Worm (Caenorhabditis elegans) whole organism, L2 larva: ENCODE results near the gene fbxb-38.

Experiments
- F13H6.1 ChIP-seq: sonication (generic microtip); optimal IDR thresholded peaks from 2 replicates; lab custom pipeline; 2016; ENCODE audit warnings: missing genetic modification characterization, missing compliant biosample characterization
- R02D3.7 ChIP-seq: fragments of 150-350 bp; optimal IDR thresholded peaks from 2 replicates; lab custom pipeline; 2014; ENCODE audit warnings: missing biosample characterization, missing genetic modification characterization
- Y55F3AM.14 ChIP-seq: fragments of 200-800 bp; sonication (Bioruptor generic); optimal IDR thresholded peaks from 2 replicates; lab custom pipeline; 2018; ENCODE audit warnings: mild to moderate bottlenecking, missing genetic modification characterization, missing compliant biosample characterization
- ZK546.5 ChIP-seq: sonication (generic microtip); optimal IDR thresholded peaks from 2 replicates; lab custom pipeline; 2017; ENCODE audit warnings: missing biosample characterization, missing genetic modification characterization
- alr-1 ChIP-seq: fragments of 150-350 bp; optimal IDR thresholded peaks from 2 replicates; lab custom pipeline; 2014; ENCODE audit warnings: missing biosample characterization, missing genetic modification characterization
- blmp-1 ChIP-seq: sonication (generic microtip); optimal IDR thresholded peaks from 2 replicates; lab custom pipeline; 2017; ENCODE audit warnings: missing genetic modification characterization, mild to moderate bottlenecking, missing compliant biosample characterization, antibody characterized with exemption, moderate library complexity; ENCODE audit not compliant: insufficient read depth
- ceh-16 ChIP-seq: fragments of 150-350 bp; optimal IDR thresholded peaks from 2 replicates; lab custom pipeline; 2014; ENCODE audit warnings: missing biosample characterization, missing genetic modification characterization
- ceh-82 ChIP-seq: fragments of 150-350 bp; optimal IDR thresholded peaks from 2 replicates; lab custom pipeline; 2014; ENCODE audit warnings: missing biosample characterization, missing genetic modification characterization
- crh-2 ChIP-seq: sonication (generic microtip); optimal IDR thresholded peaks from 2 replicates; lab custom pipeline; 2017; ENCODE audit warnings: missing biosample characterization, missing genetic modification characterization
- dmd-4 ChIP-seq: sonication (generic microtip); optimal IDR thresholded peaks from 2 replicates; lab custom pipeline; 2017; ENCODE audit warnings: missing biosample characterization, missing genetic modification characterization
- elt-1 ChIP-seq: fragments of 150-350 bp; optimal IDR thresholded peaks from 2 replicates; lab custom pipeline; 2014; ENCODE audit warnings: missing biosample characterization, missing genetic modification characterization
- fos-1 ChIP-seq: fragments of 150-350 bp; optimal IDR thresholded peaks from 2 replicates; lab custom pipeline; 2014; ENCODE audit warnings: missing biosample characterization, missing genetic modification characterization
- gmeb-1 ChIP-seq: fragments of 150-350 bp; optimal IDR thresholded peaks from 2 replicates; lab custom pipeline; 2014; ENCODE audit warnings: missing biosample characterization, missing genetic modification characterization
- lin-11 ChIP-seq: fragments of 150-350 bp; sonication (generic microtip); optimal IDR thresholded peaks from 2 replicates; lab custom pipeline; 2014; ENCODE audit warnings: missing biosample characterization, missing genetic modification characterization, inconsistent platforms, mixed read lengths
- lin-39 ChIP-seq: fragments of 150-350 bp; optimal IDR thresholded peaks from 2 replicates; lab custom pipeline; 2014; ENCODE audit warnings: missing biosample characterization, missing genetic modification reagents, missing genetic modification characterization
- lsy-2 ChIP-seq, 2 experiments: fragments of 150-350 bp in 1 of 2; sonication (generic microtip) in 1 of 2; optimal IDR thresholded peaks; 2 replicates each; lab custom pipeline; 2014 to 2017; ENCODE audit warnings: missing biosample characterization in 2 of 2, missing genetic modification characterization in 2 of 2
- mab-5 ChIP-seq: fragments of 150-350 bp; optimal IDR thresholded peaks from 2 replicates; lab custom pipeline; 2014; ENCODE audit warnings: missing biosample characterization, missing genetic modification characterization
- mbf-1 ChIP-seq: sonication (generic microtip); optimal IDR thresholded peaks from 2 replicates; lab custom pipeline; 2017; ENCODE audit warnings: missing biosample characterization, missing genetic modification characterization
- mdl-1 ChIP-seq, 2 experiments: fragments of 150-350 bp in 1 of 2; sonication (generic microtip) in 1 of 2; optimal IDR thresholded peaks; 2 replicates each; lab custom pipeline; 2017; ENCODE audit warnings: missing biosample characterization in 2 of 2, missing genetic modification characterization in 2 of 2
- nhr-10 ChIP-seq: sonication (generic microtip); optimal IDR thresholded peaks from 2 replicates; lab custom pipeline; 2017; ENCODE audit warnings: missing biosample characterization, missing genetic modification characterization
- nhr-11 ChIP-seq: fragments of 150-350 bp; optimal IDR thresholded peaks from 2 replicates; lab custom pipeline; 2014; ENCODE audit warnings: missing biosample characterization, missing genetic modification characterization
- nhr-12 ChIP-seq: fragments of 150-350 bp; optimal IDR thresholded peaks from 2 replicates; lab custom pipeline; 2014; ENCODE audit warnings: missing biosample characterization, missing genetic modification characterization
- nhr-129 ChIP-seq: fragments of 150-350 bp; optimal IDR thresholded peaks from 2 replicates; lab custom pipeline; 2014; ENCODE audit warnings: missing biosample characterization, missing genetic modification characterization
- nhr-23 ChIP-seq: fragments of 150-350 bp; optimal IDR thresholded peaks from 2 replicates; lab custom pipeline; 2014; ENCODE audit warnings: missing biosample characterization, missing genetic modification reagents, missing genetic modification characterization
- nhr-237 ChIP-seq: fragments of 150-350 bp; optimal IDR thresholded peaks from 2 replicates; lab custom pipeline; 2014; ENCODE audit warnings: missing biosample characterization, missing genetic modification characterization
- nhr-6 ChIP-seq: fragments of 150-350 bp; optimal IDR thresholded peaks from 2 replicates; lab custom pipeline; 2014; ENCODE audit warnings: missing biosample characterization, missing genetic modification characterization
- nhr-77 ChIP-seq: fragments of 150-350 bp; optimal IDR thresholded peaks from 2 replicates; lab custom pipeline; 2014; ENCODE audit warnings: missing biosample characterization, missing genetic modification characterization
- peb-1 ChIP-seq: fragments of 150-350 bp; optimal IDR thresholded peaks from 2 replicates; lab custom pipeline; 2014; ENCODE audit warnings: missing biosample characterization, missing genetic modification characterization
- sem-4 ChIP-seq: fragments of 150-350 bp; optimal IDR thresholded peaks from 2 replicates; lab custom pipeline; 2014; ENCODE audit warnings: missing biosample characterization, missing genetic modification reagents, missing genetic modification characterization
- skn-1 ChIP-seq: sonication (generic microtip); optimal IDR thresholded peaks from 2 replicates; lab custom pipeline; 2017; ENCODE audit warnings: missing biosample characterization, missing genetic modification characterization
- sma-3 ChIP-seq: sonication (generic microtip); optimal IDR thresholded peaks from 2 replicates; lab custom pipeline; 2016; ENCODE audit warnings: missing genetic modification reagents, missing genetic modification characterization, missing compliant biosample characterization
- sma-9 ChIP-seq, 2 experiments: fragments of 150-350 bp in 1 of 2; sonication (generic microtip) in 1 of 2; optimal IDR thresholded peaks; 2 replicates each; lab custom pipeline; 2014 to 2016; ENCODE audit warnings: missing genetic modification characterization in 2 of 2, mild to moderate bottlenecking in 1 of 2, missing biosample characterization in 1 of 2, missing compliant biosample characterization in 1 of 2, missing genetic modification reagents in 1 of 2, moderate library complexity in 1 of 2
- snpc-4 ChIP-seq: fragments of 150-350 bp; optimal IDR thresholded peaks from 2 replicates; lab custom pipeline; 2014; ENCODE audit warnings: missing biosample characterization, missing genetic modification characterization
- unc-39 ChIP-seq: fragments of 150-350 bp; optimal IDR thresholded peaks from 2 replicates; lab custom pipeline; 2014; ENCODE audit warnings: missing biosample characterization, missing genetic modification characterization
- unc-55 ChIP-seq: fragments of 150-350 bp; sonication (generic microtip); optimal IDR thresholded peaks from 3 replicates; lab custom pipeline; 2014; ENCODE audit warnings: missing biosample characterization, missing genetic modification reagents, missing genetic modification characterization
- zag-1 ChIP-seq: fragments of 150-350 bp; optimal IDR thresholded peaks from 2 replicates; lab custom pipeline; 2014; ENCODE audit warnings: missing biosample characterization, missing genetic modification characterization

fbxb-38 gene

DNA sequence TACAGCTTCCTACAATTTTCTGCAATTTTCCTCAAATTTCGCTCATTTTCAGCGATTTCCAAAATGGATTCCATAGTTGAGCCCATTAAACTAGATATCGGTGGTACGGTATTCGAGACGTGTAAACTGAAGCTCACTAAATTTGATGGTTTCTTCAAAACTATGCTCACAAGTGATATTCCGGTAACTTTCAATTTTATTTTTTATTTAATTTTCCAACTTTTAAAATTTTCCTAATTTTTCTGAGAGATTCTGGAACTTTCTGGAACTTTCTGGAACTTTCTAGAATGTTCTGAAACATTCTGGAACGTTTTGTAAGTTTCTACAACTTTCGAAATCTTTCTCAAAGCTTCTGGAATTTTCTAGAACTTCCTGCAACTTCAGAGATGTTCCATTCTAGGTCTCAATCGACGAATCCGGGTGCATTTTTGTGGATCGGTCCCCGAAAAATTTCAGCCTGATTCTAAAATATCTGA is 21.6 kb downstream of the fbxb-38 start, which contains the start of gene C40A11.2:
TSS of gene C40A11.2 (plus strand) at position 51 of the 476 bp plus-strand sequence.
- TF ChIP-seq alr-1: no peak
- no peak for TF ChIP-seq mdl-1 (tag; optimal IDR thresholded peaks at IDR 0.05; lab: Kevin White, UChicago)
- TF ChIP-seq sma-3 (GFP tag; lab: Kevin White, UChicago): no peak
- no peak for TF ChIP-seq nhr-77 (tag; lab: Kevin White, UChicago)
- TF ChIP-seq crh-2 (tag; lab: Kevin White, UChicago): no peak
- TF ChIP-seq R02D3.7: no peak
- TF ChIP-seq lsy-2 (tag; optimal IDR thresholded peaks at IDR 0.05; lab: Kevin White, UChicago): no peak
- no peak for TF ChIP-seq ZK546.5 (tag; lab: Kevin White, UChicago)
- no peak for TF ChIP-seq nhr-10 (tag; lab: Kevin White, UChicago)

DNA sequence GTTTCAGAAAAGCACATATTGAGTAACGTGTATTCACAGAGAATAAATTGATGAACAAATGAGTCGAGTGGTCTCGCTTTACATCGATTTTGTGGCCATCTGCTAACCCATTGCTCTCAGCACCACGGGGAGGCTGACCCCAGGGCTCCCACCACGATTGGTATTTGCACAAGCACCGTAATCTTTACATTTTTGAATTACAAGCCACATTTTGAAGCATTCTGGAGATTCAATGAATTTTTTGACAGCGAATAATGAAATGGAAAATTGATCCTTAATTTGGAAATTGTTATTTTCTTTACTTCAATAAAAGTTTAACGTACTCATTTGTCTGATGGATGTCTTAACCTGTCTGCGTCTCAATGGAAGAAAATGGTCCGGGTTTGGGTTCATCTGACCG is 23.0 kb downstream of the fbxb-38 start, which contains the start of gene C40A11.6:
TSS of gene C40A11.6 (minus strand) at position 101 of the 400 bp plus-strand sequence.
- TF ChIP-seq snpc-4 (tag; lab: Kevin White, UChicago) (no peak), lin-39 (no peak), mbf-1 (tag; lab: Kevin White, UChicago) (no peak), nhr-23 (tag; lab: Kevin White, UChicago) (no peak), F13H6.1 (tag; lab: Kevin White, UChicago) (no peak), lin-11 (no peak), nhr-12 (no peak), nhr-6 (tag; lab: Kevin White, UChicago) (no peak), peb-1 (tag; lab: Kevin White, UChicago) (no peak), unc-39 (no peak), R02D3.7 (no peak)

DNA sequence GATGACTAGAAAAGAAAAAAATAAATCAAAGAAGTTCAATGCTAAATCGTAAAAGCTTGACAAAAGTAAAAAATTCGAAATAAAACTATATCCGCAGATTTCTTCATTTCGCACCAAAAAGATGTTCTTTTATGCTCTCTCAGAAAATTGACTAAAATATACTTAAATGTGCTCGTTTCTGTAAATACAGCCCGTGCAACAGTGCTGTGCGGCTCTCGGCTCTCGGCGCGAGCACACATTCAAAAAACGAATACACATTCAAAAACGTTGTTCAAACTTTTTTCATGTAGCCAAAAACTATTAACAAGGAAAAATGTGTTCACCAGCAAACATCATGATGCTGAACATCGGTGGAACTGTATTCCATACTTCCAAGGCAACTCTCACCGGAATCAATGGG is 27.7 kb downstream of the fbxb-38 start, which contains the start of gene C40A11.3:
TSS of gene C40A11.3 (plus strand) at position 301 of the 400 bp plus-strand sequence.
- no peak for TF ChIP-seq dmd-4
- no peak for TF ChIP-seq sma-9 (GFP tag; optimal IDR thresholded peaks at IDR 0.05; lab: Kevin White, UChicago)
- no peak for TF ChIP-seq sma-9 (tag; optimal IDR thresholded peaks at IDR 0.05; lab: Kevin White, UChicago)
- TF ChIP-seq ceh-16 (tag; lab: Kevin White, UChicago): no peak
- TF ChIP-seq nhr-10 (tag; lab: Kevin White, UChicago): no peak
- no peak for TF ChIP-seq blmp-1 (tag; lab: Kevin White, UChicago)
- no peak for TF ChIP-seq Y55F3AM.14 (GFP tag; lab: Kevin White, UChicago)
- no peak for TF ChIP-seq skn-1 (tag; lab: Kevin White, UChicago)
- TF ChIP-seq fos-1 (tag; lab: Kevin White, UChicago): no peak
- TF ChIP-seq sma-3 (GFP tag; lab: Kevin White, UChicago): no peak
- TF ChIP-seq lin-11: no peak
- no peak for TF ChIP-seq unc-39
- no peak for TF ChIP-seq mab-5 (tag; lab: Kevin White, UChicago)

DNA sequence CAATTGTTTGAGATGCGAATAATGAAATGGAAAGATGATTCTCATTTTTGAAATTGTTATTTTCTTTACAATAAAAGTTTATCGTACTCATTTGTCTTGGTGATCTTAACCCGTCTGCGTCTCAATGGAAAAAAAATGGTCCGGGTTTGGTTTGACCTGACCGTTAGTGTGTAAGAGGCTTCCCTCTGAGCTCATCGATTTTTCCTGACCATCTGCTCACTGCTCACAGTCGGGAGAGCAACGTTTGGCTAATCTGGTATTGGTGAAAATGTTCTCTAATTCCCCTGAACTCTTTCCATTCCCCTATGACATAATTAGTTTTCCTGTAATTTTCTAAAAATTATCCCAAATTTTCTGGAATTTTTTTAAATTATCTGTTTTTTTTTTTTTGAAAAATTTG is 29.7 kb downstream of the fbxb-38 start:
- TF ChIP-seq mab-5 (tag; lab: Kevin White, UChicago) (no peak), fos-1 (tag; lab: Kevin White, UChicago) (no peak), nhr-11 (no peak), unc-55 (no peak), sma-3 (GFP tag; lab: Kevin White, UChicago) (no peak), ZK546.5 (tag; lab: Kevin White, UChicago) (no peak), dmd-4 (no peak), sem-4 (tag; lab: Kevin White, UChicago) (no peak), ceh-82 (tag; lab: Kevin White, UChicago) (no peak), lin-39 (no peak), gmeb-1 (tag; lab: Kevin White, UChicago) (no peak), mdl-1 (tag; optimal IDR thresholded peaks at IDR 0.05; lab: Kevin White, UChicago) (no peak), elt-1 (no peak), lsy-2 (tag; optimal IDR thresholded peaks at IDR 0.05; lab: Kevin White, UChicago) (no peak), nhr-129 (tag; lab: Kevin White, UChicago) (no peak), nhr-77 (tag; lab: Kevin White, UChicago) (no peak), Y55F3AM.14 (GFP tag; lab: Kevin White, UChicago) (no peak), skn-1 (tag; lab: Kevin White, UChicago) (no peak)

DNA sequence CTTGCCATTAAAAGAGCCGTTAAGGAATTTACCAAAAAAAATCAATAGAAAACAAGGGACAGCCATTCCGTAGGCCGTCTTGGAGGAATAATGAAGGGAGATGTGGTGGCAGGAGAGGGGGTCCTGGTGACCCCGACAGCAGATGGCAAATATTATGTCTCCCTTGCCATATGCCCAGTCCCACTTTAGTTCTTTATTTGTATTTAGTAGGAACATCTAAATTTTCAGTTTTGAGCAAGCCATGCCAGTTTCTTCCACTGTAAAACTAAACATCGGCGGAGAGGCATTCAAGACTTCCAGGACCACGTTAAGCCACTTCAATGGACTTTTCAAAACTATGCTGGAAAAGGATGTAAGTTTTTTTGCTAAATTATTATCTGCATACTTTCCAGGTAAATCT is 31.3 kb downstream of the fbxb-38 start, which contains the start of gene C40A11.4:
TSS of gene C40A11.4 (plus strand) at position 188 of the 400 bp plus-strand sequence.
- no peak for TF ChIP-seq nhr-237
- TF ChIP-seq nhr-23 (tag; lab: Kevin White, UChicago): no peak
- no peak for TF ChIP-seq fos-1 (tag; lab: Kevin White, UChicago)
- TF ChIP-seq F13H6.1 (tag; lab: Kevin White, UChicago): no peak
- TF ChIP-seq zag-1 (tag; lab: Kevin White, UChicago): no peak
- no peak for TF ChIP-seq nhr-10 (tag; lab: Kevin White, UChicago)
